Worm (Caenorhabditis elegans) whole organism, L1 larva: ENCODE results near the gene acds-10.

Source experiments
- C16A3.4 ChIP-seq: fragments of 150-350 bp; optimal IDR thresholded peaks from 2 replicates; lab custom pipeline; 2014; ENCODE audit warnings: missing biosample characterization, missing genetic modification characterization
- aha-1 ChIP-seq: fragments of 150-350 bp; optimal IDR thresholded peaks from 2 replicates; lab custom pipeline; 2014; ENCODE audit warnings: missing biosample characterization, missing genetic modification characterization
- alr-1 ChIP-seq: fragments of 200-800 bp; sonication (Bioruptor generic); optimal IDR thresholded peaks from 2 replicates; lab custom pipeline; 2018; ENCODE audit warnings: borderline replicate concordance, mild to moderate bottlenecking, missing genetic modification characterization, missing compliant biosample characterization
- blmp-1 ChIP-seq: fragments of 150-350 bp; optimal IDR thresholded peaks from 2 replicates; lab custom pipeline; 2014; ENCODE audit warnings: missing biosample characterization, missing genetic modification characterization
- ceh-82 ChIP-seq, 3 experiments: fragments of 150-350 bp in 1 of 3; sonication (generic microtip) in 2 of 3; optimal IDR thresholded peaks; 2 replicates each; lab custom pipeline; 2014 to 2017; ENCODE audit warnings: missing biosample characterization in 3 of 3, missing genetic modification characterization in 3 of 3
- ceh-88 ChIP-seq: fragments of 200-800 bp; sonication (Bioruptor generic); IDR thresholded peaks from 2 replicates; pipeline ENCODE4 v1.3.6; 2022; ENCODE audit warnings: missing genetic modification characterization, missing compliant biosample characterization
- dpl-1 ChIP-seq, 3 experiments: fragments of 150-350 bp in 2 of 3; sonication (generic microtip) in 1 of 3; optimal IDR thresholded peaks; 2 replicates each; lab custom pipeline; 2014 to 2017; ENCODE audit warnings: missing biosample characterization in 3 of 3, missing genetic modification characterization in 3 of 3, missing genetic modification reagents in 3 of 3
- dsc-1 ChIP-seq: sonication (generic microtip); optimal IDR thresholded peaks from 2 replicates; lab custom pipeline; 2016; ENCODE audit warnings: mild to moderate bottlenecking, missing genetic modification characterization, missing compliant biosample characterization
- efl-1 ChIP-seq, 4 experiments: fragments of 150-350 bp; optimal IDR thresholded peaks in 3 of 4; peaks in 1 of 4; 1 replicate in 1 of 4; 2 replicates in 3 of 4; lab custom pipeline; 2014; ENCODE audit warnings: missing biosample characterization in 2 of 4, missing genetic modification characterization in 2 of 4, missing genetic modification reagents in 2 of 4
- fkh-8 ChIP-seq: sonication (generic microtip); optimal IDR thresholded peaks from 2 replicates; lab custom pipeline; 2016; ENCODE audit warnings: mild to moderate bottlenecking, missing genetic modification characterization, missing compliant biosample characterization
- grh-1 ChIP-seq: fragments of 200-800 bp; sonication (Bioruptor generic); IDR thresholded peaks from 2 replicates; pipeline ENCODE4 v1.3.6; 2022; ENCODE audit warnings: missing genetic modification reagents, missing genetic modification characterization, missing compliant biosample characterization
- isw-1 ChIP-seq: fragments of 200-800 bp; sonication (Bioruptor generic); IDR thresholded peaks from 2 replicates; pipeline ENCODE4 v1.3.6; 2022; ENCODE audit warnings: missing genetic modification characterization, missing compliant biosample characterization
- jun-1 ChIP-seq: fragments of 150-350 bp; optimal IDR thresholded peaks from 2 replicates; lab custom pipeline; 2014; ENCODE audit warnings: missing biosample characterization, missing genetic modification reagents, missing genetic modification characterization
- lin-13 ChIP-seq: fragments of 150-350 bp; optimal IDR thresholded peaks from 2 replicates; lab custom pipeline; 2014; ENCODE audit warnings: missing biosample characterization, missing genetic modification reagents, missing genetic modification characterization
- lin-14 ChIP-seq: fragments of 200-800 bp; sonication (Bioruptor generic); optimal IDR thresholded peaks from 2 replicates; lab custom pipeline; 2018; ENCODE audit warnings: mild to moderate bottlenecking, missing genetic modification characterization, moderate library complexity, missing compliant biosample characterization
- lin-15B ChIP-seq: fragments of 150-350 bp; sonication (generic microtip); optimal IDR thresholded peaks from 3 replicates; lab custom pipeline; 2014; ENCODE audit warnings: missing biosample characterization, missing genetic modification characterization
- lin-35 ChIP-seq, 2 experiments: fragments of 150-350 bp; optimal IDR thresholded peaks; 2 replicates each; lab custom pipeline; 2014; ENCODE audit warnings: missing biosample characterization in 2 of 2, missing genetic modification characterization in 2 of 2, missing genetic modification reagents in 2 of 2
- lsy-2 ChIP-seq, 2 experiments: fragments of 150-350 bp; optimal IDR thresholded peaks; 2 replicates each; lab custom pipeline; 2014; ENCODE audit warnings: missing biosample characterization in 2 of 2, missing genetic modification characterization in 2 of 2
- mab-9 ChIP-seq: fragments of 200-800 bp; sonication (Bioruptor generic); IDR thresholded peaks from 2 replicates; pipeline ENCODE4 v1.3.6; 2022; ENCODE audit warnings: missing genetic modification reagents, missing genetic modification characterization, missing compliant biosample characterization
- mdl-1 ChIP-seq, 2 experiments: fragments of 150-350 bp; optimal IDR thresholded peaks; 2 replicates each; lab custom pipeline; 2014 to 2017; ENCODE audit warnings: missing biosample characterization in 2 of 2, missing genetic modification characterization in 2 of 2, inconsistent platforms in 1 of 2
- mep-1 ChIP-seq: fragments of 150-350 bp; optimal IDR thresholded peaks from 2 replicates; lab custom pipeline; 2014; ENCODE audit warnings: missing biosample characterization, missing genetic modification characterization
- nhr-19 ChIP-seq: fragments of 200-800 bp; sonication (Bioruptor generic); conservative IDR thresholded peaks from 2 replicates; pipeline ENCODE4 v1.3.6; 2022; ENCODE audit warnings: missing genetic modification characterization, missing compliant biosample characterization
- nhr-20 ChIP-seq: sonication (generic microtip); optimal IDR thresholded peaks from 2 replicates; lab custom pipeline; 2016; ENCODE audit warnings: mild to moderate bottlenecking, missing genetic modification characterization, missing compliant biosample characterization
- nhr-237 ChIP-seq: fragments of 150-350 bp; optimal IDR thresholded peaks from 2 replicates; lab custom pipeline; 2014; ENCODE audit warnings: missing biosample characterization, missing genetic modification characterization
- nhr-47 ChIP-seq: sonication (generic microtip); optimal IDR thresholded peaks from 2 replicates; lab custom pipeline; 2016; ENCODE audit warnings: mild to moderate bottlenecking, missing genetic modification characterization, moderate library complexity, missing compliant biosample characterization
- nhr-71 ChIP-seq: sonication (generic microtip); optimal IDR thresholded peaks from 2 replicates; lab custom pipeline; 2016; ENCODE audit warnings: mild to moderate bottlenecking, missing genetic modification characterization, moderate library complexity, missing compliant biosample characterization
- nhr-85 ChIP-seq: sonication (generic microtip); peaks from one replicate; lab custom pipeline; 2016; ENCODE audit warnings: missing genetic modification characterization, inconsistent platforms, missing compliant biosample characterization
- nhr-90 ChIP-seq: sonication (generic microtip); optimal IDR thresholded peaks from 2 replicates; lab custom pipeline; 2016; ENCODE audit warnings: mild to moderate bottlenecking, missing genetic modification characterization, missing compliant biosample characterization; ENCODE audit not compliant: poor library complexity
- pax-3 ChIP-seq: fragments of 200-800 bp; sonication (Bioruptor generic); optimal IDR thresholded peaks from 2 replicates; lab custom pipeline; 2018; ENCODE audit warnings: mild to moderate bottlenecking, missing genetic modification characterization, moderate library complexity, missing compliant biosample characterization
- rnt-1 ChIP-seq: sonication (generic microtip); optimal IDR thresholded peaks from 2 replicates; lab custom pipeline; 2016; ENCODE audit warnings: mild to moderate bottlenecking, missing genetic modification characterization, moderate library complexity, missing compliant biosample characterization
- skn-1 ChIP-seq: fragments of 150-350 bp; optimal IDR thresholded peaks from 2 replicates; lab custom pipeline; 2014; ENCODE audit warnings: missing biosample characterization, missing genetic modification characterization
- snpc-4 ChIP-seq: fragments of 150-350 bp; optimal IDR thresholded peaks from 2 replicates; lab custom pipeline; 2014; ENCODE audit warnings: missing biosample characterization, missing genetic modification characterization
- snu-23 ChIP-seq: sonication (generic microtip); optimal IDR thresholded peaks from 2 replicates; lab custom pipeline; 2016; ENCODE audit warnings: missing genetic modification characterization, missing compliant biosample characterization
- swsn-7 ChIP-seq: sonication (generic microtip); optimal IDR thresholded peaks from 2 replicates; lab custom pipeline; 2016; ENCODE audit warnings: missing genetic modification characterization, missing compliant biosample characterization
- tbx-2 ChIP-seq: sonication (generic microtip); optimal IDR thresholded peaks from 2 replicates; lab custom pipeline; 2016; ENCODE audit warnings: missing genetic modification characterization, missing compliant biosample characterization
- unc-98 ChIP-seq: fragments of 200-800 bp; sonication (Bioruptor generic); IDR thresholded peaks from 2 replicates; pipeline ENCODE4 v1.3.6; 2022; ENCODE audit warnings: missing genetic modification characterization, missing compliant biosample characterization
- xbp-1 ChIP-seq: sonication (generic microtip); optimal IDR thresholded peaks from 2 replicates; lab custom pipeline; 2016; ENCODE audit warnings: missing genetic modification characterization, missing compliant biosample characterization

The acds-10 gene

ce11 chrV:5772503-5772902, 24.9 kb downstream of the acds-10 start:
- TF ChIP-seq blmp-1 (tag; lab: Kevin White, UChicago) (no peak), rnt-1 (no peak), pax-3 (no peak), nhr-47 (tag; lab: Kevin White, UChicago) (no peak), lin-14 (GFP tag; lab: Kevin White, UChicago) (no peak), alr-1 (tag; lab: Kevin White, UChicago) (no peak), aha-1 (tag; lab: Kevin White, UChicago) (no peak), nhr-85 (tag; lab: Kevin White, UChicago) (no peak), grh-1 (GFP tag; lab: Robert Waterston, UW) (no peak), nhr-237 (tag; lab: Kevin White, UChicago) (no peak), snpc-4 (tag; lab: Kevin White, UChicago) (no peak)

- TF ChIP-seq nhr-85 (tag; lab: Kevin White, UChicago) = no peak
- no peak for TF ChIP-seq efl-1 (optimal IDR thresholded peaks at IDR 0.05; lab: Kevin White, UChicago)
- peak in 1 of 2 experiments; percentile 91 for TF ChIP-seq efl-1 (GFP tag; optimal IDR thresholded peaks at IDR 0.05 in 1 of 2; lab: Kevin White, UChicago)
Measured at ce11 chrV:5774137-5774536, 26.5 kb downstream of the acds-10 start.

DNA sequence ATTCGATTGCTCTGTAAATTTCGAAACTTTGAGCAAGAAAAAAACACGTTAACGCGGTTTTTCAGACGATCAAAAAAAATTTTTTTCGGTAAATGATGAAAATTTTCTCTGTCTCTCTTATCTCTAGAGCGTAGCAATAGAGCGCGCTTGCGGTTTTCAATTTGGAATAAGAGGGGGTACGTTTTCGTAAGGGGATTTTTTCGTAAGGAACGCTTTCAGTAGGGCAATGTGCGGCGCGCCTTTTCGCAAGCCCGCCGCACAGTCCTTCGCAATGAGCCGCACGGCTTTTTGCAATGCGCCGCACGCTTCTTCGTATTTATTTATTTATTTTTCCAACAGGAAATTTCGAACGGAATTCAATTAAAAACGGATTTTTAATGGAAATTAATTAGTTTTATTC, 29.3 kb downstream of the acds-10 start, which contains the start of gene F44E7.4:
Gene F44E7.4 (minus strand): TSS at position 13 of the 400 bp plus-strand sequence.
- TF ChIP-seq mep-1 (peak; percentile 27), ceh-88 (GFP tag; lab: Robert Waterston, UW) (peak; percentile 87), nhr-47 (tag; lab: Kevin White, UChicago) (peak; percentile 63), lsy-2 (tag; optimal IDR thresholded peaks at IDR 0.05; lab: Kevin White, UChicago) (peak; percentile 37 to 73), lin-35 (GFP tag; optimal IDR thresholded peaks at IDR 0.05; lab: Kevin White, UChicago) (peak; percentile 21 to 39), blmp-1 (tag; lab: Kevin White, UChicago) (peak; percentile 32), lin-15B (tag; lab: Kevin White, UChicago) (peak; percentile 31), dsc-1 (tag; lab: Kevin White, UChicago) (peak; percentile 2), fkh-8 (tag; lab: Kevin White, UChicago) (peak; percentile 27), snu-23 (GFP tag; lab: Kevin White, UChicago) (peak; percentile 69), ceh-82 (tag; optimal IDR thresholded peaks at IDR 0.05; lab: Kevin White, UChicago) (peak in 2 of 3 experiments; percentile 28 to 71), mab-9 (GFP tag; lab: Robert Waterston, UW) (peak; percentile 84), jun-1 (peak; percentile 6), isw-1 (peak; percentile 91), nhr-71 (tag; lab: Kevin White, UChicago) (peak; percentile 69), nhr-90 (tag; lab: Kevin White, UChicago) (peak; percentile 13), grh-1 (GFP tag; lab: Robert Waterston, UW) (peak; percentile 85), nhr-85 (tag; lab: Kevin White, UChicago) (peak; percentile 65), C16A3.4 (peak; percentile 27), skn-1 (tag; lab: Kevin White, UChicago) (peak; percentile 65), dpl-1 (GFP tag; optimal IDR thresholded peaks at IDR 0.05; lab: Kevin White, UChicago) (peak in 2 of 3 experiments; percentile 31 to 44), lin-14 (GFP tag; lab: Kevin White, UChicago) (peak; percentile 71), tbx-2 (peak; percentile 37), efl-1 (optimal IDR thresholded peaks at IDR 0.05; lab: Kevin White, UChicago) (peak; percentile 49 to 55), efl-1 (GFP tag; optimal IDR thresholded peaks at IDR 0.05 in 1 of 2; lab: Kevin White, UChicago) (peak in 1 of 2 experiments; percentile 44), lin-13 (GFP tag; lab: Kevin White, UChicago) (peak; percentile 50), unc-98 (GFP tag; lab: Robert Waterston, UW) (0 out of 2 replicates have a peak, but pooled peaks have one; percentile 25), rnt-1 (peak; percentile 61), swsn-7 (peak; percentile 49), nhr-20 (tag; lab: Kevin White, UChicago) (peak; percentile 54), xbp-1 (tag; lab: Kevin White, UChicago) (peak; percentile 61), nhr-19 (GFP tag; lab: Robert Waterston, UW) (peak; percentile 96), mdl-1 (tag; optimal IDR thresholded peaks at IDR 0.05; lab: Kevin White, UChicago) (peak in 1 of 2 experiments; percentile 1)
